Worm (Caenorhabditis elegans): ENCODE measurements around the gene R10H10.3.

DNA sequence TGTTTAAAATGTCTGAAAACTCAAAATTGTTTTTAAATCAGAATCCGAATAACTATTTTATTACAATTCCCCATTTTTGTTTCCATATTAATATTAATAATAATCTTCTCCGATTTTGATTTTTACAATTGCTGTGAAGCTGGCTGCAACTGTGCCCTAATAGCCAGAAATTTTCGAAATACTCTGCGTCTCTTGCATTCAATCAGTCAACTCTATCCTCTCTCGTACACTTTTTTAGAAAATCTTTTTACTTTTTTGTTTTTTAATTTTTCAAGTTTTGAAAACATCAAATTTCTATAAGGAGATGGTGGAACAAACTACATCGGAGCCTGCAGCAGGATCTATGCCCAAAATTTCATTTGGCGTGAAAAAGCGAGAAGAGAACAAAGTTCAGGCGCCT is 30.5 kb upstream of the R10H10.3 start, which contains the start of gene gkow-1:
- TF ChIP-seq nhr-21 (tag; optimal IDR thresholded peaks at IDR 0.05) (no peak), snpc-4 (tag; optimal IDR thresholded peaks at IDR 0.05) (no peak), unc-62 (GFP tag; optimal IDR thresholded peaks at IDR 0.05) (no peak), elt-1 (tag; optimal IDR thresholded peaks at IDR 0.05) (no peak), unc-39 (tag; optimal IDR thresholded peaks at IDR 0.05) (no peak), egl-27 (tag; optimal IDR thresholded peaks at IDR 0.05) (no peak), ZK546.5 (tag; optimal IDR thresholded peaks at IDR 0.05) (no peak), ztf-11 (tag; optimal IDR thresholded peaks at IDR 0.05) (no peak), alr-1 (tag; optimal IDR thresholded peaks at IDR 0.05) (no peak), ztf-4 (tag; optimal IDR thresholded peaks at IDR 0.05) (no peak)
